Fruit fly (Drosophila melanogaster) Kc167 (cell line): ENCODE results near the gene CG31804.

Source experiments
- Myc ChIP-seq: fragments of >200 bp; optimal IDR thresholded peaks from 2 replicates; lab custom pipeline; 2017; ENCODE audit warnings: missing external identifiers
- Sin3A ChIP-seq: fragments of >200 bp; optimal IDR thresholded peaks from 2 replicates; lab custom pipeline; 2018; ENCODE audit warnings: missing external identifiers
- h ChIP-seq: fragments of >200 bp; optimal IDR thresholded peaks from 3 replicates; lab custom pipeline; 2018; ENCODE audit warnings: missing external identifiers
- psq ChIP-seq: fragments of >200 bp; optimal IDR thresholded peaks from 2 replicates; lab custom pipeline; 2017; ENCODE audit warnings: missing external identifiers

DNA sequence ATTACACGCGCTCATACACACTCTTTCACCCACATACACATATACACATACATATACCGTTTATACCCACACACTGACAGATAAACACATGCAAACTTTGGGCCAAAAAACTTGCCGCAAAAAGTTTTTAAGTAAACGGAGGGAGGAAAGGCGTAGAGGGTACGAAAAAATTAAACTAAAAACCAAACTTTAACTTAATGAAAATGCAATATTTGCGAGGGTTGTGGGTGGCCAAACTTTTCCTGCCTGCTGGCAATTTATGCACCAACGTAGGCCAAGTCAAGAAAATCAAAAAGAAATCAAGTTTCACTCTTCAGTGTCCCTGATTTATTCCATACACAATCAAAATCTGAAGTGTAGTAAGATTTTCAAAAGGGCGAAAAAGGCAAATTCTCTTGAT, at the start of gene CG31804:
- no peak for TF ChIP-seq psq
- no peak for TF ChIP-seq h
- TF ChIP-seq Myc (lab: Kevin White, UChicago) = no peak
- no peak for TF ChIP-seq Sin3A (lab: Kevin White, UChicago)
